Worm (Caenorhabditis elegans): ENCODE results near the gene Y66D12A.10.
A peak's percentile ranks its signal among the peaks of the same experiment; 100 is the strongest.

Y66D12A.10 gene

ce11 chrIII:11535453-11535852 is 30.2 kb upstream of the Y66D12A.10 start:
- TF ChIP-seq snpc-4 (tag; optimal IDR thresholded peaks at IDR 0.05) (no peak), zag-1 (tag; optimal IDR thresholded peaks at IDR 0.05) (no peak), skn-1 (tag; optimal IDR thresholded peaks at IDR 0.05) (no peak), lin-39 (tag; optimal IDR thresholded peaks at IDR 0.05) (no peak), nhr-67 (tag; optimal IDR thresholded peaks at IDR 0.05) (no peak), nhr-28 (tag; optimal IDR thresholded peaks at IDR 0.05) (no peak), egl-5 (tag; optimal IDR thresholded peaks at IDR 0.05) (no peak)

ce11 chrIII:11544947-11545346 is 20.7 kb upstream of the Y66D12A.10 start:
- TF ChIP-seq zag-1 (tag; optimal IDR thresholded peaks at IDR 0.05) (no peak), ztf-11 (tag; optimal IDR thresholded peaks at IDR 0.05) (no peak), nhr-77 (tag; optimal IDR thresholded peaks at IDR 0.05) (no peak), unc-62 (GFP tag; optimal IDR thresholded peaks at IDR 0.05) (no peak), pqm-1 (tag; optimal IDR thresholded peaks at IDR 0.05) (no peak), elt-2 (tag; optimal IDR thresholded peaks at IDR 0.05) (no peak), snpc-4 (tag; optimal IDR thresholded peaks at IDR 0.05) (no peak), ceh-9 (tag; optimal IDR thresholded peaks at IDR 0.05) (no peak), fkh-10 (GFP tag; optimal IDR thresholded peaks at IDR 0.05) (no peak), pha-4 (tag; optimal IDR thresholded peaks at IDR 0.05) (no peak), nhr-12 (tag; optimal IDR thresholded peaks at IDR 0.05) (no peak), lin-15B (tag; optimal IDR thresholded peaks at IDR 0.05) (no peak), elt-3 (tag; optimal IDR thresholded peaks at IDR 0.05) (no peak), ceh-16 (tag; optimal IDR thresholded peaks at IDR 0.05) (no peak)

ce11 chrIII:11548070-11548469 is 17.6 kb upstream of the Y66D12A.10 start, which contains the start of gene Y66D12A.13:
Y66D12A.13 (plus strand) TSS chrIII:11548370.
- peak; percentile 23 for TF ChIP-seq elt-2 (tag; optimal IDR thresholded peaks at IDR 0.05)
- no peak for TF ChIP-seq nhr-23 (tag; optimal IDR thresholded peaks at IDR 0.05)

ce11 chrIII:11554701-11555111 is 11.0 kb upstream of the Y66D12A.10 start:
- TF ChIP-seq eor-1 (tag; optimal IDR thresholded peaks at IDR 0.05) (no peak), zag-1 (tag; optimal IDR thresholded peaks at IDR 0.05) (no peak), daf-12 (tag; optimal IDR thresholded peaks at IDR 0.05) (no peak), elt-3 (tag; optimal IDR thresholded peaks at IDR 0.05) (no peak), ama-1 (optimal IDR thresholded peaks at IDR 0.05) (no peak), ceh-16 (tag; optimal IDR thresholded peaks at IDR 0.05) (no peak), aly-2 (tag; optimal IDR thresholded peaks at IDR 0.05) (no peak), ceh-82 (tag; optimal IDR thresholded peaks at IDR 0.05) (no peak), egl-5 (tag; optimal IDR thresholded peaks at IDR 0.05) (no peak), skn-1 (tag; optimal IDR thresholded peaks at IDR 0.05) (no peak), nfya-1 (tag; optimal IDR thresholded peaks at IDR 0.05; ENCODE audit: insufficient read depth) (peak; percentile 20), ztf-11 (tag; optimal IDR thresholded peaks at IDR 0.05) (no peak), lin-39 (tag; optimal IDR thresholded peaks at IDR 0.05) (no peak), lsy-12 (tag; optimal IDR thresholded peaks at IDR 0.05) (no peak), fkh-10 (GFP tag; optimal IDR thresholded peaks at IDR 0.05) (no peak), ceh-9 (tag; optimal IDR thresholded peaks at IDR 0.05) (no peak), hmg-11 (tag; optimal IDR thresholded peaks at IDR 0.05) (no peak), elt-1 (tag; optimal IDR thresholded peaks at IDR 0.05) (no peak), nhr-237 (tag; optimal IDR thresholded peaks at IDR 0.05) (no peak), nhr-25 (tag; optimal IDR thresholded peaks at IDR 0.05) (peak; percentile 71), jun-1 (tag; optimal IDR thresholded peaks at IDR 0.05) (no peak), unc-39 (tag; optimal IDR thresholded peaks at IDR 0.05) (no peak), nhr-23 (tag; optimal IDR thresholded peaks at IDR 0.05) (no peak), elt-2 (tag; optimal IDR thresholded peaks at IDR 0.05) (peak; percentile 1), nhr-11 (tag; optimal IDR thresholded peaks at IDR 0.05) (no peak)

ce11 chrIII:11556860-11557259 is 8.8 kb upstream of the Y66D12A.10 start:
- peak; percentile 55 for TF ChIP-seq nhr-25 (tag; optimal IDR thresholded peaks at IDR 0.05)
- peak; percentile 8 for TF ChIP-seq nhr-23 (tag; optimal IDR thresholded peaks at IDR 0.05)
- no peak for TF ChIP-seq eor-1 (tag; optimal IDR thresholded peaks at IDR 0.05)
- peak; percentile 32 for TF ChIP-seq lin-39 (tag; optimal IDR thresholded peaks at IDR 0.05)
